Fruit fly (Drosophila melanogaster) whole organism, embryonic: ENCODE measurements around the gene CG14154.

Experiments
- ATbp ChIP-seq: fragments of 200-800 bp; sonication (Bioruptor generic); optimal IDR thresholded peaks from 2 replicates; lab custom pipeline; 2017; ENCODE audit warnings: missing biosample characterization, mild to moderate bottlenecking, missing genetic modification characterization, missing genetic modification reagents
- BtbVII ChIP-seq: fragments of 200-800 bp; sonication (Bioruptor generic); optimal IDR thresholded peaks from 3 replicates; lab custom pipeline; 2017; ENCODE audit warnings: missing biosample characterization, mild to moderate bottlenecking, missing genetic modification characterization
- CG10321 ChIP-seq: fragments of 200-800 bp; sonication (Bioruptor generic); IDR thresholded peaks from 2 replicates; pipeline ENCODE4 v1.3.6; 2022; ENCODE audit warnings: missing biosample characterization, missing genetic modification characterization
- CG11247 ChIP-seq: fragments of 200-800 bp; sonication (Bioruptor generic); IDR thresholded peaks from 2 replicates; pipeline ENCODE4 v1.3.6; 2022; ENCODE audit warnings: missing biosample characterization, missing genetic modification characterization
- CG12299 ChIP-seq: fragments of 200-800 bp; sonication (Bioruptor generic); optimal IDR thresholded peaks from 2 replicates; lab custom pipeline; 2018; ENCODE audit warnings: missing biosample characterization, mild to moderate bottlenecking, missing genetic modification characterization
- CG12769 ChIP-seq: fragments of 200-800 bp; sonication (Bioruptor generic); optimal IDR thresholded peaks from 2 replicates; lab custom pipeline; 2019; ENCODE audit warnings: missing biosample characterization, mild to moderate bottlenecking, missing genetic modification characterization, moderate library complexity
- CG15011 ChIP-seq: fragments of 200-800 bp; sonication (Bioruptor generic); optimal IDR thresholded peaks from 3 replicates; lab custom pipeline; 2018; ENCODE audit warnings: missing biosample characterization, mild to moderate bottlenecking, missing genetic modification characterization
- CG1602 ChIP-seq: fragments of 200-800 bp; sonication (Bioruptor generic); optimal IDR thresholded peaks from 3 replicates; lab custom pipeline; 2016; ENCODE audit warnings: missing biosample characterization, missing genetic modification characterization
- CG1647 ChIP-seq: fragments of 200-800 bp; sonication (Bioruptor generic); optimal IDR thresholded peaks from 3 replicates; lab custom pipeline; 2016; ENCODE audit warnings: missing biosample characterization, missing genetic modification characterization
- CG17568 ChIP-seq: fragments of 200-800 bp; sonication (Bioruptor generic); optimal IDR thresholded peaks from 2 replicates; lab custom pipeline; 2018; ENCODE audit warnings: missing biosample characterization, mild to moderate bottlenecking, missing genetic modification characterization, moderate library complexity
- CG17612 ChIP-seq: fragments of 200-800 bp; sonication (Bioruptor generic); IDR thresholded peaks from 2 replicates; pipeline ENCODE4 v1.3.6; 2022; ENCODE audit warnings: missing biosample characterization, missing genetic modification characterization
- CG17829 ChIP-seq: fragments of 200-800 bp; optimal IDR thresholded peaks from 2 replicates; lab custom pipeline; 2019; ENCODE audit warnings: missing biosample characterization, mild to moderate bottlenecking, missing genetic modification characterization, moderate library complexity
- CG18619 ChIP-seq: fragments of 200-800 bp; sonication (Bioruptor generic); optimal IDR thresholded peaks from 3 replicates; lab custom pipeline; 2017; ENCODE audit warnings: missing biosample characterization, mild to moderate bottlenecking, missing genetic modification characterization
- CG2120 ChIP-seq: fragments of 200-800 bp; sonication (Bioruptor generic); optimal IDR thresholded peaks from 3 replicates; lab custom pipeline; 2016; ENCODE audit warnings: missing biosample characterization, missing genetic modification characterization
- CG30431 ChIP-seq: fragments of 200-800 bp; sonication (Bioruptor generic); optimal IDR thresholded peaks from 2 replicates; lab custom pipeline; 2017; ENCODE audit warnings: missing biosample characterization, missing genetic modification characterization
- CG34422 ChIP-seq: fragments of 200-800 bp; sonication (Bioruptor generic); IDR thresholded peaks from 3 replicates; pipeline ENCODE4 v1.3.6; 2022; ENCODE audit warnings: missing biosample characterization, missing genetic modification characterization
- CG6765 ChIP-seq: fragments of 200-800 bp; sonication (Bioruptor generic); optimal IDR thresholded peaks from 3 replicates; lab custom pipeline; 2017; ENCODE audit warnings: missing biosample characterization, mild to moderate bottlenecking, missing genetic modification characterization
- CG8388 ChIP-seq: fragments of 200-800 bp; sonication (Bioruptor generic); optimal IDR thresholded peaks from 2 replicates; lab custom pipeline; 2019; ENCODE audit warnings: missing biosample characterization, mild to moderate bottlenecking, missing genetic modification characterization, moderate library complexity
- CG8765 ChIP-seq: fragments of 200-800 bp; sonication (Bioruptor generic); IDR thresholded peaks from 2 replicates; pipeline ENCODE4 v1.3.6; 2022; ENCODE audit warnings: missing biosample characterization, missing genetic modification characterization
- CG9609 ChIP-seq: fragments of 200-800 bp; sonication (Bioruptor generic); optimal IDR thresholded peaks from 3 replicates; lab custom pipeline; 2016; ENCODE audit warnings: missing biosample characterization, missing genetic modification characterization
- Dfd ChIP-seq, 2 experiments: fragments of >200 bp; optimal IDR thresholded peaks; 2 replicates each; lab custom pipeline; 2017; ENCODE audit warnings: missing biosample characterization in 2 of 2, missing genetic modification characterization in 2 of 2
- H15 ChIP-seq: fragments of 200-800 bp; sonication (Bioruptor generic); IDR thresholded peaks from 3 replicates; pipeline ENCODE4 v1.3.6; 2022; ENCODE audit warnings: missing biosample characterization, missing genetic modification characterization
- HLH4C ChIP-seq: fragments of 200-800 bp; sonication (Bioruptor generic); IDR thresholded peaks from 3 replicates; pipeline ENCODE4 v1.3.6; 2022; ENCODE audit warnings: missing biosample characterization, missing genetic modification characterization; ENCODE audit not compliant: partially characterized antibody
- Hmr ChIP-seq: fragments of 200-800 bp; sonication (Bioruptor generic); optimal IDR thresholded peaks from 3 replicates; lab custom pipeline; 2017; ENCODE audit warnings: mild to moderate bottlenecking, missing biosample characterization, missing genetic modification reagents, missing genetic modification characterization
- Myb ChIP-seq: fragments of 200-800 bp; sonication (Bioruptor generic); optimal IDR thresholded peaks from 2 replicates; lab custom pipeline; 2016; ENCODE audit warnings: missing biosample characterization, missing genetic modification characterization
- Neu2 ChIP-seq: fragments of 200-800 bp; sonication (Bioruptor generic); optimal IDR thresholded peaks from 3 replicates; lab custom pipeline; 2016; ENCODE audit warnings: missing biosample characterization, missing genetic modification characterization, borderline replicate concordance
- Oli ChIP-seq: fragments of 200-800 bp; sonication (Bioruptor generic); optimal IDR thresholded peaks from 2 replicates; lab custom pipeline; 2018; ENCODE audit warnings: missing biosample characterization, mild to moderate bottlenecking, missing genetic modification characterization, moderate library complexity
- TFAM ChIP-seq: fragments of 200-800 bp; sonication (Bioruptor generic); optimal IDR thresholded peaks from 2 replicates; lab custom pipeline; 2017; ENCODE audit warnings: missing biosample characterization, missing genetic modification characterization, inconsistent platforms
- ara ChIP-seq: fragments of 200-800 bp; sonication (Bioruptor generic); IDR thresholded peaks from 2 replicates; pipeline ENCODE4 v1.3.6; 2022; ENCODE audit warnings: missing biosample characterization, missing genetic modification characterization
- bbx ChIP-seq: fragments of 200-800 bp; sonication (Bioruptor generic); IDR thresholded peaks from 2 replicates; pipeline ENCODE4 v1.3.6; 2022; ENCODE audit warnings: missing biosample characterization, missing genetic modification characterization; ENCODE audit not compliant: partially characterized antibody
- bigmax ChIP-seq: fragments of 200-800 bp; sonication (Bioruptor generic); optimal IDR thresholded peaks from 2 replicates; lab custom pipeline; 2018; ENCODE audit warnings: missing biosample characterization, mild to moderate bottlenecking, missing genetic modification characterization
- bsh ChIP-seq, 2 experiments: fragments of 200-800 bp; sonication (Bioruptor generic); optimal IDR thresholded peaks; 2 replicates each; lab custom pipeline; 2017 to 2018; ENCODE audit warnings: mild to moderate bottlenecking in 2 of 2, missing biosample characterization in 2 of 2, missing genetic modification characterization in 2 of 2, moderate library complexity in 1 of 2
- chif ChIP-seq, 2 experiments: fragments of 200-800 bp; sonication (Bioruptor generic); optimal IDR thresholded peaks; 3 replicates each; lab custom pipeline; 2016; ENCODE audit warnings: missing biosample characterization in 2 of 2, missing genetic modification characterization in 2 of 2
- dmrt99B ChIP-seq: fragments of 200-800 bp; sonication (Bioruptor generic); optimal IDR thresholded peaks from 2 replicates; lab custom pipeline; 2018; ENCODE audit warnings: missing biosample characterization, mild to moderate bottlenecking, missing genetic modification characterization, moderate library complexity
- exex ChIP-seq: fragments of 200-800 bp; sonication (Bioruptor generic); optimal IDR thresholded peaks from 4 replicates; lab custom pipeline; 2018; ENCODE audit warnings: missing biosample characterization, mild to moderate bottlenecking, missing genetic modification characterization, moderate library complexity
- luna ChIP-seq: fragments of 200-800 bp; sonication (Bioruptor generic); optimal IDR thresholded peaks from 2 replicates; lab custom pipeline; 2016; ENCODE audit warnings: missing biosample characterization, missing genetic modification characterization
- oc ChIP-seq: fragments of 200-800 bp; sonication (Bioruptor generic); optimal IDR thresholded peaks from 2 replicates; lab custom pipeline; 2018; ENCODE audit warnings: missing biosample characterization, mild to moderate bottlenecking, missing genetic modification characterization, moderate library complexity
- pho ChIP-seq: fragments of 200-800 bp; sonication (Bioruptor generic); optimal IDR thresholded peaks from 2 replicates; lab custom pipeline; 2016; ENCODE audit warnings: missing biosample characterization, missing genetic modification characterization
- phol ChIP-seq: fragments of 200-800 bp; sonication (Bioruptor generic); optimal IDR thresholded peaks from 3 replicates; lab custom pipeline; 2018; ENCODE audit warnings: missing biosample characterization, mild to moderate bottlenecking, missing genetic modification characterization, moderate library complexity
- pita ChIP-seq: fragments of 200-800 bp; sonication (Bioruptor generic); optimal IDR thresholded peaks from 2 replicates; lab custom pipeline; 2017; ENCODE audit warnings: missing biosample characterization, mild to moderate bottlenecking, missing genetic modification characterization
- psq ChIP-seq: fragments of 200-800 bp; sonication (Bioruptor generic); optimal IDR thresholded peaks from 2 replicates; lab custom pipeline; 2017; ENCODE audit warnings: missing biosample characterization, missing genetic modification characterization
- row ChIP-seq: fragments of 200-800 bp; sonication (Bioruptor generic); IDR thresholded peaks from 3 replicates; pipeline ENCODE4 v1.3.6; 2022; ENCODE audit warnings: missing biosample characterization, missing genetic modification characterization
- slbo ChIP-seq: fragments of 200-800 bp; sonication (Bioruptor generic); IDR thresholded peaks from 2 replicates; pipeline ENCODE4 v1.3.6; 2022; ENCODE audit warnings: missing biosample characterization, missing genetic modification characterization
- stwl ChIP-seq: fragments of 200-800 bp; sonication (Bioruptor generic); optimal IDR thresholded peaks from 3 replicates; lab custom pipeline; 2018; ENCODE audit warnings: missing biosample characterization, mild to moderate bottlenecking, missing genetic modification characterization, moderate library complexity
- tap ChIP-seq: fragments of 200-800 bp; optimal IDR thresholded peaks from 3 replicates; lab custom pipeline; 2019; ENCODE audit warnings: missing biosample characterization, mild to moderate bottlenecking, missing genetic modification characterization, moderate library complexity
- tll ChIP-seq, 2 experiments: fragments of 200-800 bp in 1 of 2; fragments of >200 bp in 1 of 2; sonication (Bioruptor generic) in 1 of 2; optimal IDR thresholded peaks; 2 replicates each; lab custom pipeline; 2017 to 2019; ENCODE audit warnings: missing biosample characterization in 2 of 2, missing genetic modification characterization in 2 of 2, mild to moderate bottlenecking in 1 of 2, moderate library complexity in 1 of 2
- tna ChIP-seq: fragments of 200-800 bp; sonication (Bioruptor generic); IDR thresholded peaks from 2 replicates; pipeline ENCODE4 v1.3.6; 2022; ENCODE audit warnings: missing biosample characterization, missing genetic modification characterization; ENCODE audit not compliant: partially characterized antibody
- vvl ChIP-seq: fragments of 200-800 bp; sonication (Bioruptor generic); IDR thresholded peaks from 2 replicates; pipeline ENCODE4 v1.3.6; 2022; ENCODE audit warnings: missing biosample characterization, missing genetic modification characterization
- wor ChIP-seq: fragments of 200-800 bp; sonication (Bioruptor generic); IDR thresholded peaks from 2 replicates; pipeline ENCODE4 v1.3.6; 2022; ENCODE audit warnings: missing biosample characterization, missing genetic modification characterization

CG14154 gene

DNA sequence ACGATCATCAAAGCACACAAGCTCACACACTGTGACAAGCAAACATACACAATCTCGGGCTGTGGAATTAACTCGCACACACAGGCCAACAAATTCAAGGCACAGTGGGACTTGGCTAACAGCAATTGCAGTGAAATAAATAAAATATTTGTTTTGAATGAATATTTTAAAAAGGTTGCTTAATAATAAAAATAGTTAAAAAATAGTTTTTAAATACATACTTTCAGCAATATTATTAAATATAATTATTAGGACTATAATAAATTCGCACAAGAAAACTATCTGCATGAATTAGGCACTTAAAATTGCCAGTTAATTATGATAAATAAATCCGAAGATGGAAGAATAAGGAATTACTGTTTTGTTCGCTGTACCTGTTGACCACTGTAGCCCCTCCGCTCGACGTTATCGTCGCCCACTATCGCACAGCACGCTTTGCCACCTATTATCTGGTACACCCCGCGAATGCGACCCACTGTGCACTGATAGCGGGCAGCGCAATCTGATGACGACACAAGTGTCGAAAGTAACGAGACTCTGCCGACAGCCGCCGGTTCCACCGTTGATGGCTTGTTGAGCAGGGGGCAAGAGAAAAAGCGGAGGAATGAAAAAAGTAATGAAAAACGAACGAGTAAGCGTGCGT lies 41.2 kb downstream of the CG14154 start (continued):
- TF ChIP-seq CG34422 (GFP tag; lab: Robert Waterston, UW) (peak; percentile 96; the same call in 2 of the 3 replicates), bbx (peak; percentile 14; the same call in 1 of the 2 replicates), bigmax (GFP tag; lab: Kevin White, UChicago) (no peak), wor (GFP tag; lab: Robert Waterston, UW) (peak; percentile 96), Oli (tag; lab: Kevin White, UChicago) (peak; percentile 99), CG17568 (GFP tag; lab: Kevin White, UChicago) (peak; percentile 94), dmrt99B (tag; lab: Kevin White, UChicago) (peak; percentile 99), CG12769 (tag; lab: Kevin White, UChicago) (peak; percentile 80), vvl (GFP tag; lab: Robert Waterston, UW) (peak; percentile 97), ara (GFP tag; lab: Robert Waterston, UW) (peak; percentile 91), CG1602 (peak; percentile 97), row (peak; percentile 99), CG11247 (GFP tag; lab: Robert Waterston, UW) (peak; percentile 94), luna (GFP tag; lab: Kevin White, UChicago) (no peak), Hmr (GFP tag; lab: Kevin White, UChicago) (peak; percentile 99), CG17612 (GFP tag; lab: Robert Waterston, UW) (peak; percentile 92), CG8765 (peak; percentile 84), CG6765 (peak; percentile 97), CG30431 (GFP tag; lab: Kevin White, UChicago) (peak; percentile 95), phol (tag; lab: Kevin White, UChicago) (peak; percentile 98), CG8388 (GFP tag; lab: Kevin White, UChicago) (peak; percentile 97), tna (no peak), slbo (GFP tag; lab: Robert Waterston, UW) (peak; percentile 97), TFAM (peak; percentile 77), tll (GFP tag; optimal IDR thresholded peaks at IDR 0.05; lab: Kevin White, UChicago) (peak in 1 of 2 experiments; percentile 17), stwl (no peak), Myb (GFP tag; lab: Kevin White, UChicago) (peak; percentile 50), CG12299 (tag; lab: Kevin White, UChicago) (peak; percentile 96), BtbVII (GFP tag; lab: Kevin White, UChicago) (peak; percentile 99), pita (GFP tag; lab: Kevin White, UChicago) (no peak), tap (tag; lab: Kevin White, UChicago) (peak; percentile 96), CG15011 (GFP tag; lab: Kevin White, UChicago) (peak; percentile 98), bsh (GFP tag; optimal IDR thresholded peaks at IDR 0.05; lab: Kevin White, UChicago) (peak; percentile 96 to 97), CG1647 (GFP tag; lab: Kevin White, UChicago) (peak; percentile 69), CG2120 (peak; percentile 95), chif (GFP tag; optimal IDR thresholded peaks at IDR 0.05; lab: Kevin White, UChicago) (peak; percentile 82 to 88), ATbp (GFP tag; lab: Kevin White, UChicago) (peak; percentile 96), CG9609 (peak; percentile 82), pho (GFP tag; lab: Kevin White, UChicago) (peak; percentile 87), CG17829 (tag; lab: Kevin White, UChicago) (peak; percentile 98), HLH4C (GFP tag; lab: Robert Waterston, UW) (no peak), CG10321 (GFP tag; lab: Robert Waterston, UW) (peak; percentile 79), Dfd (GFP tag; optimal IDR thresholded peaks at IDR 0.05; lab: Kevin White, UChicago) (peak in 1 of 2 experiments; percentile 91), oc (tag; lab: Kevin White, UChicago) (peak; percentile 96), exex (tag; lab: Kevin White, UChicago) (peak; percentile 91), Neu2 (GFP tag; lab: Kevin White, UChicago) (no peak), H15 (GFP tag; lab: Robert Waterston, UW) (peak; percentile 93), CG18619 (GFP tag; lab: Kevin White, UChicago) (peak; percentile 99), psq (GFP tag; lab: Kevin White, UChicago) (peak; percentile 90)
